Worm (Caenorhabditis elegans) whole organism, early embryonic: ENCODE data around the gene flp-20.

Experiments used
- ama-1 ChIP-seq: fragments of 150-350 bp; optimal IDR thresholded peaks from 2 replicates; lab custom pipeline; 2014
- flt-1 ChIP-seq: fragments of 200-800 bp; sonication (Bioruptor generic); IDR thresholded peaks from 2 replicates; pipeline ENCODE4 v1.3.6; 2022; ENCODE audit warnings: missing genetic modification characterization, missing compliant biosample characterization
- pes-1 ChIP-seq: fragments of 200-800 bp; sonication (Bioruptor generic); IDR thresholded peaks from 2 replicates; pipeline ENCODE4 v1.3.6; 2022; ENCODE audit warnings: missing genetic modification reagents, missing genetic modification characterization, missing compliant biosample characterization
- tbx-11 ChIP-seq: fragments of 200-800 bp; sonication (Bioruptor generic); IDR thresholded peaks from 2 replicates; pipeline ENCODE4 v1.3.6; 2022; ENCODE audit warnings: missing genetic modification characterization, missing compliant biosample characterization

- TF ChIP-seq flt-1 (GFP tag; lab: Robert Waterston, UW) (no peak), pes-1 (GFP tag; lab: Robert Waterston, UW) (no peak), ama-1 (lab: Kevin White, UChicago) (no peak), tbx-11 (GFP tag; lab: Robert Waterston, UW) (no peak)
Observed at ce11 chrX:9397401-9397800, 47.7 kb upstream of the flp-20 start, which contains the start of gene fln-2.
